Fruit fly (Drosophila melanogaster): ENCODE results near the gene PK2-R1.

The PK2-R1 gene

DNA sequence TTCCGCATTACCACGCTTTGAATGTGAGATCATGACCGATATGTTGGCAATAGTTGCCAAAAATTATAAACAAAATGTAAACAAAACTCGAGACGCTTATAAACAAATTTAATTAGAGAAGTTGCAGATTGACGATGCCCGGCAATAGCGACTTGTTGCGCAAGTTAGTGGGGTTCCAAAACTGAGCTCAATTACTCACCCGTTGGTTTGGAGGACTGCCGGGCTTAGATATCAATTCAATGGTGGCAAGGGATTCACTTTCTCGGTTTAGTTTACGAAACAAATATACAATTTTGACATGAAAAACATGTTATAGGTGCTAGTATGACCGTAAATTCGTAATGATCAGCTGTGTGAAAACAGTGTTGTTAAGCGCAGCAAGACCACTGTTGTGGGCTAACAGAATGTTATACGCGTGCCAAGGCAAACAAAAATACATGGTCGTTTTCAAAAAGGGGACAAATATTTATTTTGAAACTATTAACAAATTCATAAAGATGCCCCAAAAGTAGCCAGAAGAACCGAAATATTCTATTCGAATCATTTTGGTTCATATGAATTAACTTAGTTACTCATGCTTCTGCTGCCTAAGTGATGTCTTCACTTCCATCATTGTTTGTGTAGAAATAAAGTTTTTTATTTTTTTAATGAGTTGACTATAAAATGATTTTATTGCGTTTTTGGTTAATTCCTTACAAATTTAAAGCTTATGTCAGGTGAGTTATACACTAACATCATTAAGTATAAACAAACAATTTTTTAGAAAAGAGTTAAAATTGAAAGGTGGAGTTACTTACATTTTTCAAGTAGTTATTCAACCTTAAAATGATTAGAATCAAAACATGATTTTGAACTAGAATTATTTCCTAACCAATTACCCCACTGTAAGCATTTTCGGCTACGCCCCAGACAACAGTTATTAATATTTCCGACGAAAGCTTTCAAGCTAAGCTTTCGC is 28.7 kb downstream of the PK2-R1 start, which contains the start of gene Elp6 (continued):
- no peak for TF ChIP-seq chm (GFP tag; IDR thresholded peaks at IDR 0.05)
- TF ChIP-seq jing (GFP tag; optimal IDR thresholded peaks at IDR 0.05): peak; percentile 39
- peak; percentile 93 for TF ChIP-seq sens (GFP tag)
- TF ChIP-seq stwl (tag; optimal IDR thresholded peaks at IDR 0.05): peak; percentile 85
- no peak for TF ChIP-seq gt (GFP tag; IDR thresholded peaks at IDR 0.05)
- peak; percentile 52 for TF ChIP-seq ap (GFP tag; IDR thresholded peaks at IDR 0.05)
- peak; percentile 37 for TF ChIP-seq onecut (GFP tag; IDR thresholded peaks at IDR 0.05)
- peak; percentile 34 for TF ChIP-seq CG2875 (GFP tag; optimal IDR thresholded peaks at IDR 0.05)
- peak; percentile 75; the same call in 1 of the 2 replicates for TF ChIP-seq CG31441 (GFP tag; IDR thresholded peaks at IDR 0.05)
- TF ChIP-seq PHDP (tag; optimal IDR thresholded peaks at IDR 0.05): peak; percentile 59
- no peak for TF ChIP-seq br (optimal IDR thresholded peaks at IDR 0.05)
- TF ChIP-seq CG4424 (GFP tag; optimal IDR thresholded peaks at IDR 0.05): peak; percentile 79
- TF ChIP-seq Fer3 (tag; optimal IDR thresholded peaks at IDR 0.05): peak; percentile 65
- TF ChIP-seq CG9817 (tag; optimal IDR thresholded peaks at IDR 0.05): peak; percentile 59
- peak; percentile 29 for TF ChIP-seq kay (GFP tag; optimal IDR thresholded peaks at IDR 0.05)
- TF ChIP-seq Nf-YC (tag; optimal IDR thresholded peaks at IDR 0.05): peak; percentile 51
- TF ChIP-seq CG16815 (GFP tag; optimal IDR thresholded peaks at IDR 0.05): peak; percentile 56
- TF ChIP-seq CG9215 (GFP tag; IDR thresholded peaks at IDR 0.05): peak; percentile 41
- no peak for TF ChIP-seq otp (GFP tag; IDR thresholded peaks at IDR 0.05)
- TF ChIP-seq CG8388 (GFP tag; optimal IDR thresholded peaks at IDR 0.05): peak; percentile 36
- TF ChIP-seq ems (GFP tag; optimal IDR thresholded peaks at IDR 0.05): peak; percentile 38
- TF ChIP-seq Ssrp (tag; optimal IDR thresholded peaks at IDR 0.05): peak; percentile 46
- peak; percentile 47 for TF ChIP-seq Fer1 (GFP tag; optimal IDR thresholded peaks at IDR 0.05)
- no peak for TF ChIP-seq pb (GFP tag; optimal IDR thresholded peaks at IDR 0.05)
- TF ChIP-seq CG6654 (GFP tag; optimal IDR thresholded peaks at IDR 0.05): peak; percentile 34
- no peak for TF ChIP-seq Adf1 (GFP tag; IDR thresholded peaks at IDR 0.05)
- TF ChIP-seq org-1 (GFP tag; optimal IDR thresholded peaks at IDR 0.05): peak; percentile 61
- TF ChIP-seq CG16779 (GFP tag; IDR thresholded peaks at IDR 0.05): no peak
- no peak for TF ChIP-seq chinmo (GFP tag; IDR thresholded peaks at IDR 0.05; ENCODE audit: partially characterized antibody)
- TF ChIP-seq CG11247 (GFP tag; IDR thresholded peaks at IDR 0.05): peak; percentile 55
- peak; percentile 43 for TF ChIP-seq CG8924 (tag; optimal IDR thresholded peaks at IDR 0.05)
- peak; percentile 46; the same call in 2 of the 3 replicates for TF ChIP-seq B-H1 (GFP tag; IDR thresholded peaks at IDR 0.05)
- peak; percentile 13 for TF ChIP-seq Abd-B (GFP tag; optimal IDR thresholded peaks at IDR 0.05)
- no peak for TF ChIP-seq B-H2 (GFP tag; optimal IDR thresholded peaks at IDR 0.05)
- TF ChIP-seq CG2120 (GFP tag; optimal IDR thresholded peaks at IDR 0.05): peak; percentile 86
- no peak for TF ChIP-seq CG1832 (GFP tag; optimal IDR thresholded peaks at IDR 0.05)
- no peak for TF ChIP-seq CG14667 (GFP tag; IDR thresholded peaks at IDR 0.05)
- TF ChIP-seq CG32772 (GFP tag; IDR thresholded peaks at IDR 0.05): no peak
- TF ChIP-seq CG7928 (GFP tag; optimal IDR thresholded peaks at IDR 0.05): peak; percentile 46
- TF ChIP-seq Oaz (GFP tag; IDR thresholded peaks at IDR 0.05): no peak
- peak; percentile 47; the same call in 1 of the 2 replicates for TF ChIP-seq klu (GFP tag; IDR thresholded peaks at IDR 0.05)
- TF ChIP-seq CG6254 (GFP tag; optimal IDR thresholded peaks at IDR 0.05): no peak
- TF ChIP-seq bbx (GFP tag; IDR thresholded peaks at IDR 0.05; ENCODE audit: partially characterized antibody): no peak
- no peak for TF ChIP-seq pan (optimal IDR thresholded peaks at IDR 0.05)
- peak in 1 of 2 experiments; percentile 64 for TF ChIP-seq pan (GFP tag; optimal IDR thresholded peaks at IDR 0.05 in 1 of 2, IDR thresholded peaks at IDR 0.05 in 1 of 2)
- peak; percentile 49 for TF ChIP-seq fd96Cb (tag; optimal IDR thresholded peaks at IDR 0.05)
- TF ChIP-seq dpn (GFP tag; optimal IDR thresholded peaks at IDR 0.05): peak; percentile 42 to 72
- TF ChIP-seq cad (GFP tag; optimal IDR thresholded peaks at IDR 0.05): no peak
- TF ChIP-seq phol (tag; optimal IDR thresholded peaks at IDR 0.05): peak; percentile 77

All from whole organism, embryonic.